Worm (Caenorhabditis elegans) whole organism, L2 larva: ENCODE results near the gene srd-44.

Experiments
- C34F6.9 ChIP-seq: fragments of 150-350 bp; optimal IDR thresholded peaks from 2 replicates; lab custom pipeline; 2014; ENCODE audit warnings: missing biosample characterization, missing genetic modification characterization
- F13H6.1 ChIP-seq: sonication (generic microtip); optimal IDR thresholded peaks from 2 replicates; lab custom pipeline; 2016; ENCODE audit warnings: missing genetic modification characterization, missing compliant biosample characterization
- R02D3.7 ChIP-seq: fragments of 150-350 bp; optimal IDR thresholded peaks from 2 replicates; lab custom pipeline; 2014; ENCODE audit warnings: missing biosample characterization, missing genetic modification characterization
- Y55F3AM.14 ChIP-seq: fragments of 200-800 bp; sonication (Bioruptor generic); optimal IDR thresholded peaks from 2 replicates; lab custom pipeline; 2018; ENCODE audit warnings: mild to moderate bottlenecking, missing genetic modification characterization, missing compliant biosample characterization
- ZK546.5 ChIP-seq: sonication (generic microtip); optimal IDR thresholded peaks from 2 replicates; lab custom pipeline; 2017; ENCODE audit warnings: missing biosample characterization, missing genetic modification characterization
- alr-1 ChIP-seq: fragments of 150-350 bp; optimal IDR thresholded peaks from 2 replicates; lab custom pipeline; 2014; ENCODE audit warnings: missing biosample characterization, missing genetic modification characterization
- aly-2 ChIP-seq: fragments of 150-350 bp; optimal IDR thresholded peaks from 2 replicates; lab custom pipeline; 2014; ENCODE audit warnings: missing biosample characterization, missing genetic modification characterization
- ama-1 ChIP-seq: fragments of 150-350 bp; optimal IDR thresholded peaks from 2 replicates; lab custom pipeline; 2018; ENCODE audit warnings: inconsistent platforms
- ceh-16 ChIP-seq: fragments of 150-350 bp; optimal IDR thresholded peaks from 2 replicates; lab custom pipeline; 2014; ENCODE audit warnings: missing biosample characterization, missing genetic modification characterization
- ceh-82 ChIP-seq: fragments of 150-350 bp; optimal IDR thresholded peaks from 2 replicates; lab custom pipeline; 2014; ENCODE audit warnings: missing biosample characterization, missing genetic modification characterization
- crh-2 ChIP-seq: sonication (generic microtip); optimal IDR thresholded peaks from 2 replicates; lab custom pipeline; 2017; ENCODE audit warnings: missing biosample characterization, missing genetic modification characterization
- egl-27 ChIP-seq: sonication (generic microtip); optimal IDR thresholded peaks from 3 replicates; lab custom pipeline; 2017; ENCODE audit warnings: missing biosample characterization, missing genetic modification reagents, missing genetic modification characterization
- elt-1 ChIP-seq: fragments of 150-350 bp; optimal IDR thresholded peaks from 2 replicates; lab custom pipeline; 2014; ENCODE audit warnings: missing biosample characterization, missing genetic modification characterization
- elt-3 ChIP-seq: sonication (generic microtip); optimal IDR thresholded peaks from 2 replicates; lab custom pipeline; 2017; ENCODE audit warnings: missing biosample characterization, missing genetic modification characterization
- fos-1 ChIP-seq: fragments of 150-350 bp; optimal IDR thresholded peaks from 2 replicates; lab custom pipeline; 2014; ENCODE audit warnings: missing biosample characterization, missing genetic modification characterization
- lin-11 ChIP-seq: fragments of 150-350 bp; sonication (generic microtip); optimal IDR thresholded peaks from 2 replicates; lab custom pipeline; 2014; ENCODE audit warnings: missing biosample characterization, missing genetic modification characterization, inconsistent platforms, mixed read lengths
- lin-13 ChIP-seq: fragments of 150-350 bp; optimal IDR thresholded peaks from 2 replicates; lab custom pipeline; 2014; ENCODE audit warnings: missing biosample characterization, missing genetic modification reagents, missing genetic modification characterization
- lin-39 ChIP-seq: fragments of 150-350 bp; optimal IDR thresholded peaks from 2 replicates; lab custom pipeline; 2014; ENCODE audit warnings: missing biosample characterization, missing genetic modification reagents, missing genetic modification characterization
- lsy-2 ChIP-seq, 2 experiments: fragments of 150-350 bp in 1 of 2; sonication (generic microtip) in 1 of 2; optimal IDR thresholded peaks; 2 replicates each; lab custom pipeline; 2014 to 2017; ENCODE audit warnings: missing biosample characterization in 2 of 2, missing genetic modification characterization in 2 of 2
- mab-5 ChIP-seq: fragments of 150-350 bp; optimal IDR thresholded peaks from 2 replicates; lab custom pipeline; 2014; ENCODE audit warnings: missing biosample characterization, missing genetic modification characterization
- mbf-1 ChIP-seq: sonication (generic microtip); optimal IDR thresholded peaks from 2 replicates; lab custom pipeline; 2017; ENCODE audit warnings: missing biosample characterization, missing genetic modification characterization
- mdl-1 ChIP-seq, 2 experiments: fragments of 150-350 bp in 1 of 2; sonication (generic microtip) in 1 of 2; optimal IDR thresholded peaks; 2 replicates each; lab custom pipeline; 2017; ENCODE audit warnings: missing biosample characterization in 2 of 2, missing genetic modification characterization in 2 of 2
- nhr-10 ChIP-seq: sonication (generic microtip); optimal IDR thresholded peaks from 2 replicates; lab custom pipeline; 2017; ENCODE audit warnings: missing biosample characterization, missing genetic modification characterization
- nhr-11 ChIP-seq: fragments of 150-350 bp; optimal IDR thresholded peaks from 2 replicates; lab custom pipeline; 2014; ENCODE audit warnings: missing biosample characterization, missing genetic modification characterization
- nhr-12 ChIP-seq: fragments of 150-350 bp; optimal IDR thresholded peaks from 2 replicates; lab custom pipeline; 2014; ENCODE audit warnings: missing biosample characterization, missing genetic modification characterization
- nhr-129 ChIP-seq: fragments of 150-350 bp; optimal IDR thresholded peaks from 2 replicates; lab custom pipeline; 2014; ENCODE audit warnings: missing biosample characterization, missing genetic modification characterization
- nhr-21 ChIP-seq: fragments of 150-350 bp; optimal IDR thresholded peaks from 2 replicates; lab custom pipeline; 2014; ENCODE audit warnings: missing biosample characterization, missing genetic modification characterization
- nhr-23 ChIP-seq: fragments of 150-350 bp; optimal IDR thresholded peaks from 2 replicates; lab custom pipeline; 2014; ENCODE audit warnings: missing biosample characterization, missing genetic modification reagents, missing genetic modification characterization
- nhr-237 ChIP-seq: fragments of 150-350 bp; optimal IDR thresholded peaks from 2 replicates; lab custom pipeline; 2014; ENCODE audit warnings: missing biosample characterization, missing genetic modification characterization
- nhr-25 ChIP-seq: fragments of 150-350 bp; sonication (generic microtip); optimal IDR thresholded peaks from 3 replicates; lab custom pipeline; 2014; ENCODE audit warnings: missing biosample characterization, missing genetic modification characterization
- nhr-6 ChIP-seq: fragments of 150-350 bp; optimal IDR thresholded peaks from 2 replicates; lab custom pipeline; 2014; ENCODE audit warnings: missing biosample characterization, missing genetic modification characterization
- nhr-77 ChIP-seq: fragments of 150-350 bp; optimal IDR thresholded peaks from 2 replicates; lab custom pipeline; 2014; ENCODE audit warnings: missing biosample characterization, missing genetic modification characterization
- peb-1 ChIP-seq: fragments of 150-350 bp; optimal IDR thresholded peaks from 2 replicates; lab custom pipeline; 2014; ENCODE audit warnings: missing biosample characterization, missing genetic modification characterization
- sem-4 ChIP-seq: fragments of 150-350 bp; optimal IDR thresholded peaks from 2 replicates; lab custom pipeline; 2014; ENCODE audit warnings: missing biosample characterization, missing genetic modification reagents, missing genetic modification characterization
- skn-1 ChIP-seq: sonication (generic microtip); optimal IDR thresholded peaks from 2 replicates; lab custom pipeline; 2017; ENCODE audit warnings: missing biosample characterization, missing genetic modification characterization
- sma-3 ChIP-seq: sonication (generic microtip); optimal IDR thresholded peaks from 2 replicates; lab custom pipeline; 2016; ENCODE audit warnings: missing genetic modification reagents, missing genetic modification characterization, missing compliant biosample characterization
- sma-9 ChIP-seq, 2 experiments: fragments of 150-350 bp in 1 of 2; sonication (generic microtip) in 1 of 2; optimal IDR thresholded peaks; 2 replicates each; lab custom pipeline; 2014 to 2016; ENCODE audit warnings: missing genetic modification characterization in 2 of 2, mild to moderate bottlenecking in 1 of 2, missing biosample characterization in 1 of 2, missing compliant biosample characterization in 1 of 2, missing genetic modification reagents in 1 of 2, moderate library complexity in 1 of 2
- unc-39 ChIP-seq: fragments of 150-350 bp; optimal IDR thresholded peaks from 2 replicates; lab custom pipeline; 2014; ENCODE audit warnings: missing biosample characterization, missing genetic modification characterization
- unc-55 ChIP-seq: fragments of 150-350 bp; sonication (generic microtip); optimal IDR thresholded peaks from 3 replicates; lab custom pipeline; 2014; ENCODE audit warnings: missing biosample characterization, missing genetic modification reagents, missing genetic modification characterization
- unc-62 ChIP-seq: fragments of 150-350 bp; optimal IDR thresholded peaks from 2 replicates; lab custom pipeline; 2014; ENCODE audit warnings: missing biosample characterization, missing genetic modification reagents, missing genetic modification characterization
- zag-1 ChIP-seq: fragments of 150-350 bp; optimal IDR thresholded peaks from 2 replicates; lab custom pipeline; 2014; ENCODE audit warnings: missing biosample characterization, missing genetic modification characterization
- ztf-1 ChIP-seq: fragments of 200-800 bp; sonication (Bioruptor generic); conservative IDR thresholded peaks from 2 replicates; pipeline ENCODE4 v1.3.6; 2022; ENCODE audit warnings: missing genetic modification characterization, missing compliant biosample characterization
- ztf-11 ChIP-seq: sonication (generic microtip); optimal IDR thresholded peaks from 2 replicates; lab custom pipeline; 2017; ENCODE audit warnings: missing biosample characterization, missing genetic modification characterization
- ztf-4 ChIP-seq: fragments of 150-350 bp; optimal IDR thresholded peaks from 2 replicates; lab custom pipeline; 2014; ENCODE audit warnings: missing biosample characterization, missing genetic modification characterization

The srd-44 gene

DNA sequence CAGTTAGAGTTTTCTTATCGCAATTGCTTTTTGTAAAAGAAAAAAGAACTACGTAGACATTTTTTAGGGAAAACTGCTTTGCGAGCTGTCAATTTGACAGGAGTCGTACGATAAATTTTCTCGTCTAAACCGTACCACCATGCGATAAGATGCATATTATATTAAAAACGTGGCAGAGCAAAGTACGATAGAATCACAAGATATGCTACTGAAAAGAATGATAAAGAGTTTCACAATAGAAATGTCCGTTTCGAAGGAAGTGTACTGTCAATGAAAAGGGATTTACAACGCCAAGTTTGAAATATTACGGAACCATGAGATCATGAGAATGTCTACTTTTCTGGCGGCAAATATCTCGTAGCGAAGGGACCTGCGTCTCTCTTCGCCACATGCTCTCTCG, 26.6 kb downstream of the srd-44 start, which contains the start of gene F19H6.5:
Gene F19H6.5 (minus strand): TSS at position 101 of the 400 bp plus-strand sequence.
- no peak for TF ChIP-seq unc-62 (GFP tag; lab: Kevin White, UChicago)
- no peak for TF ChIP-seq nhr-23 (tag; lab: Kevin White, UChicago)
- TF ChIP-seq unc-55 (GFP tag; lab: Kevin White, UChicago): no peak
- no peak for TF ChIP-seq mab-5 (tag; lab: Kevin White, UChicago)

DNA sequence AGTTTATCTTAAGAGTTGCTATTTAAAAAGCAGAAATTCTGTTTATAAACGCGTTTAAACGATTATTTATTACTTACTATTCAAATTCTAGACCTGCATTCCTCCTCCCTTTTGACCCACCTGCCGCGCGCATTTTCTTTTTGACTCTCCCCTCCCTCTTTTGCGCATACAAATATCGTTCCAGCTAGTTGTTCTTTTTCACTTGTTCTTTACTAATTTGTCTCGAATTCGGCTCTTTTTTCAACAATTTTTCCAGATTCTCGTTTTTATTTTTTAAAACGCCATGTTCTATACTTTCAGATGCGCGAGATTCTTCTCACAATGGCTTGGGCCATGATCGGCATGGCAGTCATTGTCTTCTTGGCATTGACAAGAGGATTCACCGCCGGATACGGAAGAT, 27.1 kb downstream of the srd-44 start, which contains the start of gene F19H6.4:
Gene F19H6.4 (plus strand): TSS at position 301 of the 400 bp plus-strand sequence.
- TF ChIP-seq ZK546.5: no peak
- no peak for TF ChIP-seq mbf-1 (tag; lab: Kevin White, UChicago)
- no peak for TF ChIP-seq lin-11 (tag; lab: Kevin White, UChicago)
- TF ChIP-seq lin-39 (tag; lab: Kevin White, UChicago): no peak
- no peak for TF ChIP-seq nhr-12 (tag; lab: Kevin White, UChicago)
- TF ChIP-seq lsy-2 (tag; optimal IDR thresholded peaks at IDR 0.05; lab: Kevin White, UChicago): no peak
- no peak for TF ChIP-seq sma-3
- no peak for TF ChIP-seq nhr-25 (tag; lab: Kevin White, UChicago)
- TF ChIP-seq sma-9 (GFP tag; optimal IDR thresholded peaks at IDR 0.05; lab: Kevin White, UChicago): no peak
- no peak for TF ChIP-seq sma-9 (tag; optimal IDR thresholded peaks at IDR 0.05; lab: Kevin White, UChicago)
- no peak for TF ChIP-seq nhr-237 (tag; lab: Kevin White, UChicago)
- TF ChIP-seq, all 48 proteins: peak for 0

DNA sequence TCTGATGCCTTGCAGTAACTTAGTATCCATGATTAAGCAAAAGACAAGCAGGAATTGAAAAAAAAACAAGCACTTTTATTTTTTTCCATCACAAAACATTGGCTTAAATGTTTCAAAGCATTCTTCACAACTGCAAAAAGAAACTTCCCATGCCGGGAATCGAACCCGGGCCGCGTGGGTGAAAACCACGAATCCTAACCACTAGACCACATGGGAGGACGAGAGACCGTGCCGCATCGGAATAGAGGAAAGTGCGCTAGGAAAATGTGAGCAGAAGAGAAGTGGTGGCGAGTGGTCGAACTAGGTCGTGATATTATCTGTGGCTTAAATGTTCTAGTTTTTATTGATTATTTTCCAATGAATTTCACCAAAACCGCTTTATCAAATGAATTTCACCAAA, 29.3 kb downstream of the srd-44 start:
- TF ChIP-seq lin-39 (tag; lab: Kevin White, UChicago): no peak
- TF ChIP-seq nhr-11: no peak
- TF ChIP-seq mdl-1 (tag; optimal IDR thresholded peaks at IDR 0.05; lab: Kevin White, UChicago): peak in 1 of 2 experiments; percentile 41
- no peak for TF ChIP-seq lin-11 (tag; lab: Kevin White, UChicago)
- TF ChIP-seq unc-39: no peak
- TF ChIP-seq nhr-6 (tag; lab: Kevin White, UChicago): no peak
- TF ChIP-seq ceh-82: no peak
- no peak for TF ChIP-seq ztf-1
- TF ChIP-seq R02D3.7 (tag; lab: Kevin White, UChicago): no peak
- no peak for TF ChIP-seq egl-27 (tag; lab: Kevin White, UChicago)
- TF ChIP-seq nhr-129: peak; percentile 76
- no peak for TF ChIP-seq sem-4
- TF ChIP-seq unc-62 (GFP tag; lab: Kevin White, UChicago): no peak
- no peak for TF ChIP-seq sma-3
- no peak for TF ChIP-seq peb-1 (tag; lab: Kevin White, UChicago)
- no peak for TF ChIP-seq ztf-11 (tag; lab: Kevin White, UChicago)
- no peak for TF ChIP-seq nhr-12 (tag; lab: Kevin White, UChicago)
- no peak for TF ChIP-seq mbf-1 (tag; lab: Kevin White, UChicago)
- TF ChIP-seq ceh-16: no peak
- peak; percentile 49 for TF ChIP-seq crh-2 (tag; lab: Kevin White, UChicago)
- TF ChIP-seq nhr-237 (tag; lab: Kevin White, UChicago): no peak
- TF ChIP-seq nhr-10 (tag; lab: Kevin White, UChicago): no peak
- TF ChIP-seq lin-13 (GFP tag; lab: Kevin White, UChicago): no peak
- TF ChIP-seq ama-1: no peak
- peak; percentile 56 for TF ChIP-seq unc-55 (GFP tag; lab: Kevin White, UChicago)
- no peak for TF ChIP-seq nhr-77 (tag; lab: Kevin White, UChicago)
- TF ChIP-seq C34F6.9: peak; percentile 36
- TF ChIP-seq ztf-4 (tag; lab: Kevin White, UChicago): no peak
- TF ChIP-seq sma-9 (GFP tag; optimal IDR thresholded peaks at IDR 0.05; lab: Kevin White, UChicago): peak; percentile 51
- no peak for TF ChIP-seq sma-9 (tag; optimal IDR thresholded peaks at IDR 0.05; lab: Kevin White, UChicago)
- no peak for TF ChIP-seq alr-1
- TF ChIP-seq nhr-23 (tag; lab: Kevin White, UChicago): no peak
- TF ChIP-seq fos-1 (tag; lab: Kevin White, UChicago): peak; percentile 24
- no peak for TF ChIP-seq elt-3
- peak; percentile 35 for TF ChIP-seq zag-1 (tag; lab: Kevin White, UChicago)
- no peak for TF ChIP-seq nhr-25 (tag; lab: Kevin White, UChicago)
- no peak for TF ChIP-seq skn-1
- no peak for TF ChIP-seq ZK546.5
- TF ChIP-seq aly-2 (tag; lab: Kevin White, UChicago): no peak
- TF ChIP-seq elt-1 (tag; lab: Kevin White, UChicago): no peak
- TF ChIP-seq Y55F3AM.14 (GFP tag; lab: Kevin White, UChicago): no peak
- no peak for TF ChIP-seq mab-5 (tag; lab: Kevin White, UChicago)
- TF ChIP-seq nhr-21 (tag; lab: Kevin White, UChicago): no peak
- peak; percentile 9 for TF ChIP-seq F13H6.1
